Worm (Caenorhabditis elegans) whole organism, L2 larva: ENCODE results near the gene mrp-5.

Source experiments
- F13H6.1 ChIP-seq: sonication (generic microtip); optimal IDR thresholded peaks from 2 replicates; lab custom pipeline; 2016; ENCODE audit warnings: missing genetic modification characterization, missing compliant biosample characterization
- R02D3.7 ChIP-seq: fragments of 150-350 bp; optimal IDR thresholded peaks from 2 replicates; lab custom pipeline; 2014; ENCODE audit warnings: missing biosample characterization, missing genetic modification characterization
- nhr-11 ChIP-seq: fragments of 150-350 bp; optimal IDR thresholded peaks from 2 replicates; lab custom pipeline; 2014; ENCODE audit warnings: missing biosample characterization, missing genetic modification characterization
- nhr-23 ChIP-seq: fragments of 150-350 bp; optimal IDR thresholded peaks from 2 replicates; lab custom pipeline; 2014; ENCODE audit warnings: missing biosample characterization, missing genetic modification reagents, missing genetic modification characterization
- nhr-237 ChIP-seq: fragments of 150-350 bp; optimal IDR thresholded peaks from 2 replicates; lab custom pipeline; 2014; ENCODE audit warnings: missing biosample characterization, missing genetic modification characterization
- snpc-4 ChIP-seq: fragments of 150-350 bp; optimal IDR thresholded peaks from 2 replicates; lab custom pipeline; 2014; ENCODE audit warnings: missing biosample characterization, missing genetic modification characterization
- unc-62 ChIP-seq: fragments of 150-350 bp; optimal IDR thresholded peaks from 2 replicates; lab custom pipeline; 2014; ENCODE audit warnings: missing biosample characterization, missing genetic modification reagents, missing genetic modification characterization
- ztf-11 ChIP-seq: sonication (generic microtip); optimal IDR thresholded peaks from 2 replicates; lab custom pipeline; 2017; ENCODE audit warnings: missing biosample characterization, missing genetic modification characterization

mrp-5 gene

DNA sequence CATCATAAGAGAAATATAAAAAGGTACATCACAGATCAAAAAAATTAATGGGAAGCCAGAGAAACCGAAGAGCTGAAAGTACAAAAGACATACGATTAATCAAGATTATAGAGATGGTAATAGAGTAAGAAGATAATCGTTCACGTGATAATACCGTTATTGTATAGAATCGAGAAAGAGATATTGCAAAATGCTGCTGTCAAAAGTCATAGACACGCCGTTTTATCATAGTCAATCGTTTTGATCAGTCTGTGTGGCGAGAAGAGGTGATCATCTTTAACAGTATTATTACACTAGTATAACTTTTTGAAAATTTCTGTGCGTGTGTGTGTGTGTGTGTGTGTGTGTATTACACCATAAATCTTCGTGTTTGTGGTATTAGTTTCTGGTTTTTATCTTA is 51.7 kb downstream of the mrp-5 start (continued):
- TF ChIP-seq ztf-11 (no peak), unc-62 (GFP tag; lab: Kevin White, UChicago) (no peak), R02D3.7 (tag; lab: Kevin White, UChicago) (no peak), snpc-4 (tag; lab: Kevin White, UChicago) (no peak), nhr-237 (tag; lab: Kevin White, UChicago) (no peak), nhr-11 (tag; lab: Kevin White, UChicago) (no peak), nhr-23 (no peak), F13H6.1 (tag; lab: Kevin White, UChicago) (no peak)
